Worm (Caenorhabditis elegans) whole organism, young adult: ENCODE data around the gene F54D5.2.

Experiments
- F49E8.2 ChIP-seq: sonication (generic microtip); optimal IDR thresholded peaks from 3 replicates; lab custom pipeline; 2017; ENCODE audit warnings: missing genetic modification characterization, mild to moderate bottlenecking, missing compliant biosample characterization, antibody characterized with exemption, moderate library complexity; ENCODE audit not compliant: insufficient read depth
- K11D2.4 ChIP-seq: fragments of 200-800 bp; sonication (Bioruptor generic); IDR thresholded peaks from 2 replicates; pipeline ENCODE4 v1.3.6; 2022; ENCODE audit warnings: missing genetic modification reagents, missing genetic modification characterization, missing compliant biosample characterization
- ama-1 ChIP-seq, 3 experiments: fragments of 150-350 bp in 1 of 3; sonication (generic microtip) in 2 of 3; optimal IDR thresholded peaks; 2 replicates each; lab custom pipeline; 2014 to 2018; ENCODE audit warnings: missing biosample characterization in 2 of 3, missing genetic modification characterization in 2 of 3, missing genetic modification reagents in 2 of 3
- cebp-2 ChIP-seq: fragments of 200-800 bp; sonication (Bioruptor generic); IDR thresholded peaks from 2 replicates; pipeline ENCODE4 v1.3.6; 2022; ENCODE audit warnings: missing genetic modification characterization, missing compliant biosample characterization
- pha-4 ChIP-seq: fragments of 150-350 bp; sonication (generic microtip); optimal IDR thresholded peaks from 2 replicates; lab custom pipeline; 2014; ENCODE audit warnings: missing biosample characterization, missing genetic modification reagents, missing genetic modification characterization
- zfh-2 ChIP-seq: fragments of 200-800 bp; sonication (Bioruptor generic); conservative IDR thresholded peaks from 2 replicates; pipeline ENCODE4 v1.3.6; 2022; ENCODE audit warnings: missing genetic modification reagents, missing genetic modification characterization, missing compliant biosample characterization

DNA sequence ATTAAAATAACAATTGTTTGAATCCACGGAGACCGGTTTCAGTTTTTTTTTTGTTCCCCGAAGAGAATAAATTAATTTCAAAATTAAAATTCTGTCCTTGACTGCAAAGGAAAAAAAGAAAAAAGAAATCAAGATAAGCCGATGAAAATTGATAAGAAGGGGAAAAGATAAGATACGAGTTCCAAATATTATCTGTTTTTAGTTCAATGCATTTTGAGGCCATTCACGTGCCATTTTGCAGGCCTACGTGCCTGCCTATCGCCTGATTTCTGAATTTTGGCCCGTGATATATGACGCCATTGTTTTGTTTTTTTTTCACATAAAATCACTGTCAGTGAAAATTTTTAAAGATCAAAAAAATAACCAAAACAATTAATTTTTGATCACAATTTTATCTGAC lies 38.5 kb downstream of the F54D5.2 start:
- TF ChIP-seq K11D2.4 (no peak), F49E8.2 (tag; lab: Kevin White, UChicago) (no peak), ama-1 (optimal IDR thresholded peaks at IDR 0.05; lab: Kevin White, UChicago) (no peak), ama-1 (GFP tag; optimal IDR thresholded peaks at IDR 0.05; lab: Kevin White, UChicago) (no peak), pha-4 (tag; lab: Kevin White, UChicago) (no peak), zfh-2 (GFP tag; lab: Robert Waterston, UW) (no peak), cebp-2 (GFP tag; lab: Robert Waterston, UW) (no peak)
